Worm (Caenorhabditis elegans) whole organism, early embryonic: ENCODE measurements around the gene fbxb-29.

Experiments used
- aly-1 ChIP-seq: sonication (generic microtip); optimal IDR thresholded peaks from 2 replicates; lab custom pipeline; 2016; ENCODE audit warnings: missing genetic modification characterization, missing compliant biosample characterization
- ama-1 ChIP-seq: fragments of 150-350 bp; optimal IDR thresholded peaks from 2 replicates; lab custom pipeline; 2014
- hnd-1 ChIP-seq: sonication (generic microtip); optimal IDR thresholded peaks from 2 replicates; lab custom pipeline; 2016; ENCODE audit warnings: missing genetic modification characterization, missing compliant biosample characterization

DNA sequence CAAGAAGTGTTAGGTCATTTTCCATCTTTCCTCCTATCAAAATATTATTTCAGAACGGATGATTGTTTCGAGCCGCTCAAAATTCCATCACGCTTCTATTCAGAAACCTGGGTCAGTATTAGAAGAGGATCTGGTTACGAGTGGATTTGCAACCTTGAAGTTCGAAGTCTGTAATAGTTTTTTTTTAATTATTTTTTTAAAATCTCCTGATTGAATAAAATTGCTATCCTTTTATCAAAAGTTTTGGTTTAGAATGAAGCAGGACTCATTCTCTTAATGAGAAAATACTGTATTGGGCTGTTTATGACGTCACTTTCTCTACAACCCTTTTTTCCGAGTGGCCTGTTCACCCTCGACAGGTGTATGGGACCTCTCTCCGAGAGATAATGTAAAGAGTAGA, 11.0 kb downstream of the fbxb-29 start, which contains the start of gene fbxc-39:
- TF ChIP-seq ama-1 (lab: Kevin White, UChicago) (no peak), aly-1 (tag; lab: Kevin White, UChicago) (no peak), hnd-1 (tag; lab: Kevin White, UChicago) (no peak)
